Fruit fly (Drosophila melanogaster) whole organism: ENCODE results near the gene CG10903.
A peak's percentile ranks its signal among the peaks of the same experiment; 100 is the strongest.

Experiments used
- CG8478 ChIP-seq: fragments of >200 bp; optimal IDR thresholded peaks from 2 replicates; lab custom pipeline; 2018; ENCODE audit warnings: inconsistent platforms
- Dll ChIP-seq: fragments of >200 bp; optimal IDR thresholded peaks from 2 replicates; lab custom pipeline; 2017
- EcR ChIP-seq, 2 experiments: fragments of >200 bp; optimal IDR thresholded peaks; 2 replicates each; lab custom pipeline; 2017; ENCODE audit warnings: missing biosample characterization in 2 of 2, missing genetic modification characterization in 2 of 2, missing genetic modification reagents in 2 of 2
- pan ChIP-seq: fragments of >200 bp; optimal IDR thresholded peaks from 2 replicates; lab custom pipeline; 2017
- psq ChIP-seq: fragments of >200 bp; optimal IDR thresholded peaks from 2 replicates; lab custom pipeline; 2017
- usp ChIP-seq: fragments of >200 bp; optimal IDR thresholded peaks from 2 replicates; lab custom pipeline; 2017; ENCODE audit warnings: missing biosample characterization, missing genetic modification characterization, mixed read lengths

Gene CG10903

DNA sequence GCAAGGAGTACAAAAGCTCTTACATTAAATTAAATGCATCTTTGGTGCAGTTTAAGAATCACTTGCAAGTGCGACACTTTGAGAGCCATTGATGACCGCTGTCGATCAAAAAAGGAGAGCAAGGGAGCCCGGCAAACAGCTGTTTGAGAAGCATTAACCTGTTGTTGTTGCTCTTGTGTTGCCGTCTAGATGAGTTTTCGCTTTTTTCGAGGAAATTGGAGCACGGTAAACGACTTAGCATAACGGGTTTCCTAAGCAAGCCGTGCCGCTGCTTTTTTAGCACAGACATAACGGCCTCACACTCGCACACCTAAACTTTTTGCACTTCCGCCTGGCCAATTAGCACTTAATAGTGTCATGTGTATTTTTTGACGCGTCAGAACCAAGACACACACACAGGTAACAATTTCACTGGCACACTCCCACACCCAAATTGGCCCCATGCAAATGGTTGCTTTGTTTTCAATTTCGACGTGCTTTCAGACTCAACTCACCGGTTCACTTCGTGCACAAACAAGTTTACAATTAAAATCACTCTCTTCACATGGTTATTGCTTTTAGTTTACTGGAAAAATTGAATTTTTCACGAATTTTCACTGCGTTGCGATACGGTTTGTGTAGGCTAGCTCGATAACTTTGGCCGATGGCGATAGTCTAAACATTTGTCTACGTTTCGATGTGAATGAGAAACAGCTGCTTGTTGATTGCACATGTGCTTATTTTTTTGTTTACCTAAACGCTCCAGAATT is at the start of gene CG10903, which contains the start of gene CG2747:
Gene CG10903, plus strand, starts transcription at position 261 of the 749 bp plus-strand sequence.
Gene CG2747, minus strand, starts transcription at position 640 of the 749 bp plus-strand sequence.
- TF ChIP-seq usp (GFP tag; lab: Kevin White, UChicago) (no peak), psq (lab: Kevin White, UChicago) (no peak), CG8478 (lab: Kevin White, UChicago) (no peak), EcR (GFP tag; optimal IDR thresholded peaks at IDR 0.05; lab: Kevin White, UChicago) (no peak), pan (lab: Kevin White, UChicago) (no peak), Dll (no peak)

dm6 chr3R:7981396-7981795 is 48.8 kb upstream of the CG10903 start:
- no peak for TF ChIP-seq pan (lab: Kevin White, UChicago)

dm6 chr3R:7990257-7990656 is 40.0 kb upstream of the CG10903 start:
- TF ChIP-seq pan (lab: Kevin White, UChicago) (no peak), CG8478 (lab: Kevin White, UChicago) (no peak), EcR (GFP tag; optimal IDR thresholded peaks at IDR 0.05; lab: Kevin White, UChicago) (no peak), usp (GFP tag; lab: Kevin White, UChicago) (no peak), psq (lab: Kevin White, UChicago) (no peak), Dll (no peak)

DNA sequence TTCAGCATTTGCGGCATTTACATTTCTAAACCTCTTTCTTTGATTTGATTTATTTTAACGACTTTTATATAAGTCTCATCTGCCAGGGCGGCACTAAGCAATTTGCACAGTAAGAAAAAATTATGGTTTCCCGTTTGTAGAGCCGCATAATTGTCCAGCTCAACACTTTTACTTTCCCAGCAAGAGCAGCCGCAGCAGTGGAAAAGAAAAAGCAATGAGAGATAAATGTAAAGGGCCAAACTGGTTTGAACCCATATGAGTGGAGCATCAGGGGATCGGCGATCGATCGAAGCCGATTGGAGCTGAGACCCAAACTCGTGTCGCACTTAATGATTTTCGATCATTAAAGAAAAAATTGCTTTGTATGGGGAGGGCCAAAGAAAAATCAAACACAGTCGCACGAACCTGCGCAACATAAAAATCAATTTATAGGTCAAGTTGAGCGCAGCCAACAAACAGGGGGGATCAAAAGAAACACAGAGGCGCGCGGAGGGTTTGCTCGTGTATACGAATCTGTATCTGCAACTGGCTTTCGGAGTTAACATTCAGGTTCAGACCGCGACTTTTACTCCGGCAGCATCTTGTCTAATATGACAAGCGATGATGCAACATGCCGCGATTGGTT is 39.3 kb upstream of the CG10903 start:
- TF ChIP-seq usp (GFP tag; lab: Kevin White, UChicago) (no peak), CG8478 (lab: Kevin White, UChicago) (no peak), pan (lab: Kevin White, UChicago) (no peak), Dll (no peak), EcR (GFP tag; optimal IDR thresholded peaks at IDR 0.05; lab: Kevin White, UChicago) (no peak), psq (lab: Kevin White, UChicago) (no peak)

- TF ChIP-seq EcR (GFP tag; optimal IDR thresholded peaks at IDR 0.05; lab: Kevin White, UChicago) = no peak
- TF ChIP-seq CG8478 (lab: Kevin White, UChicago) = no peak
- no peak for TF ChIP-seq usp (GFP tag; lab: Kevin White, UChicago)
- no peak for TF ChIP-seq psq (lab: Kevin White, UChicago)
- no peak for TF ChIP-seq pan (lab: Kevin White, UChicago)
- no peak for TF ChIP-seq Dll
Measured at dm6 chr3R:7991446-7991845, 38.8 kb upstream of the CG10903 start.

DNA sequence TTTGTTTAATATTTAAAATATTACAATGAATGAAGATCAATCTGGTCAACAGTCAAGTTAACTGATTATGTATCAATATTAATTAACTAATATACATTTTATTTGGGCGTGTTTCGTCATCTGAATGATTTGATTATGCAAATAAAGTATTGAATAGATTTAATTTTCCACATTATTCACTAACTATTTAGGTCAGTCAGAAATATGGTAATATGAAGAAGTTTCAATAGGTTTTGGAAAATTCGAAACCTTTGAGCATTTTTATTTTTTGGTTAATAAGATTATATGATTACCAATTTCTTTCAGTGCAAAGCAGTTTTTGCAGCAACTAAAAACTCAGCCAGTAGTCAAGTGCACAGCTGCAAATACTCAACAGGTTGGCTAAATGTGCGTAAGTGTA is 38.1 kb upstream of the CG10903 start:
- no peak for TF ChIP-seq psq (lab: Kevin White, UChicago)
- TF ChIP-seq CG8478 (lab: Kevin White, UChicago) = no peak
- no peak for TF ChIP-seq Dll
- no peak for TF ChIP-seq EcR (GFP tag; optimal IDR thresholded peaks at IDR 0.05; lab: Kevin White, UChicago)
- TF ChIP-seq usp (GFP tag; lab: Kevin White, UChicago) = no peak
- TF ChIP-seq pan (lab: Kevin White, UChicago) = no peak

DNA sequence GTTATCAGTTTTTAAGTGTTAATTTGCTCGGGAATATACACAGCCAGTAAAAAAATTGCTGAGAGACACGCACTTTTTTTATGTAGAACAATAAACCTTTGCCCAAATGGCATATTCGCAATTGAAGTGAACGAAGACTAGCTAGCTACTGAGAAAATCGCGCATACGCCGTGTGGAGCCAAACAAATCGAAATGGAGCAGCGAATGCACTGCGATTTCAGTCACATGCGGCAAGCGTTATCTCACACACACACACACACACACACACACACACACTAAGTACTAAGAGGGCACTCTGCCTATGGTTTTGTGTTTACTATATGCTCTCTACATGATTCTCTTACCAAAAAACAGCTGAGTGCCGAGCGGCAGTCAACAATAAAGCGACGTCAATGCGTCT is 36.7 kb upstream of the CG10903 start:
- TF ChIP-seq Dll = peak; percentile 34
- TF ChIP-seq psq (lab: Kevin White, UChicago) = no peak

DNA sequence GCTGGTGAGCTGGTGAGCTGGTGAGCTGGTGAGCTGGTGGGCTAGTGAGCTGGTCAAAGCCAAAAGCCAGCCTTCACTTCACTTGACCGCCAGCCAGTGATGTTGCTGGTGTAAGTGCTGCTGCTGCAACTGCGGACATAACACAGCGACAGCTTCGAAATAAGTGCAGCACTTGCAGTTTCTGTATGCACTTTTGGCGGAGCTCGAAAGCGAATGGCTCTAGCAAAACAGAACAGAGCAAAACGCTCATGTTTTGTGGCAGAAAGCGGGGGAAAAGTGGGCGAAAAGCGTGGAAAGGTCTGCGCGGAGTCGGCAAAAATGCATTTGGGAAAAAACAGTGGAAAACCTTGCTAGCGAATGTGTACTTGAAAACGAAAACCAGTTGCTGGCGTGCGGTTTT is 35.6 kb upstream of the CG10903 start:
- no peak for TF ChIP-seq Dll
- no peak for TF ChIP-seq EcR (GFP tag; optimal IDR thresholded peaks at IDR 0.05; lab: Kevin White, UChicago)
- no peak for TF ChIP-seq psq (lab: Kevin White, UChicago)
- no peak for TF ChIP-seq CG8478 (lab: Kevin White, UChicago)
- no peak for TF ChIP-seq usp (GFP tag; lab: Kevin White, UChicago)
- no peak for TF ChIP-seq pan (lab: Kevin White, UChicago)

- TF ChIP-seq psq (lab: Kevin White, UChicago) (no peak), EcR (GFP tag; optimal IDR thresholded peaks at IDR 0.05; lab: Kevin White, UChicago) (no peak), Dll (no peak), pan (lab: Kevin White, UChicago) (no peak), usp (GFP tag; lab: Kevin White, UChicago) (no peak), CG8478 (lab: Kevin White, UChicago) (no peak)
Measured at dm6 chr3R:7995722-7996121, 34.5 kb upstream of the CG10903 start, which contains the start of gene Elovl7. Gene Elovl7, minus strand, starts transcription at chr3R:7995852.

DNA sequence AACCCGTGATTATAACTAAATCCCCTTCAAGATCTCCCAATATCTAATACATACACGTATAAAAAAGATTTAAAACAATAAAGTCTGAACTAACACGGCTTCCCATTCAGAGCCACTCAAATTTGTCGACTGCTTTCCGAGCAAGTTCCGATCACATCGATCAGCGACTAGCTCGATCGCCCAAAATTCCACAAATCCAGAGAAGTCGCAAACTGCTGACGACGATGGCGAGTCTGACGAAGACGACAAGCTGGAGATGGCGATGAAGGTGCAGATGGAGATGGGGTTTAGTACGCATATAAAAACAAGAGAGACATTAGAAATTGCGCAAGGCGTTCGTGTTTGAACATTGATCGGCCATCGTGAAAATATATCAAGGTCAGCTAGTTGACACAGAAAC is 31.4 kb upstream of the CG10903 start:
- TF ChIP-seq usp (GFP tag; lab: Kevin White, UChicago) (no peak), psq (lab: Kevin White, UChicago) (no peak), Dll (no peak), CG8478 (lab: Kevin White, UChicago) (no peak), pan (lab: Kevin White, UChicago) (no peak), EcR (GFP tag; optimal IDR thresholded peaks at IDR 0.05; lab: Kevin White, UChicago) (no peak)

- TF ChIP-seq EcR (GFP tag; optimal IDR thresholded peaks at IDR 0.05; lab: Kevin White, UChicago) (no peak), pan (lab: Kevin White, UChicago) (no peak), Dll (no peak), usp (GFP tag; lab: Kevin White, UChicago) (no peak), psq (lab: Kevin White, UChicago) (no peak), CG8478 (lab: Kevin White, UChicago) (no peak)
Measured at dm6 chr3R:7999530-8000116, 30.6 kb upstream of the CG10903 start, which contains the start of gene PIG-H. Gene PIG-H, plus strand, starts transcription at chr3R:7999832.
